Worm (Caenorhabditis elegans) whole organism, L4/young adult: ENCODE results near the gene kdin-1.

Experiments used
- W03F9.2 ChIP-seq: fragments of 150-350 bp; optimal IDR thresholded peaks from 2 replicates; lab custom pipeline; 2014; ENCODE audit warnings: missing biosample characterization, missing genetic modification characterization
- him-1 ChIP-seq: sonication (generic microtip); optimal IDR thresholded peaks from 2 replicates; lab custom pipeline; 2016; ENCODE audit warnings: missing genotype, missing genetic modification reagents, missing genetic modification characterization, missing compliant biosample characterization

- TF ChIP-seq W03F9.2 (tag; lab: Kevin White, UChicago) (no peak), him-1 (tag; lab: Kevin White, UChicago) (no peak)
Observed at ce11 chrIV:11080823-11081285, 42.4 kb downstream of the kdin-1 start, which contains the start of gene atg-7.
